Fruit fly (Drosophila melanogaster) whole organism, wandering third instar larva: ENCODE measurements around the gene Ctr1B.

ENCODE experiments used
- Abd-B ChIP-seq: fragments of >200 bp; optimal IDR thresholded peaks from 2 replicates; lab custom pipeline; 2017; ENCODE audit warnings: missing biosample characterization, missing genetic modification characterization
- CG32264 ChIP-seq: fragments of 200-800 bp; sonication (Bioruptor generic); optimal IDR thresholded peaks from 2 replicates; lab custom pipeline; 2016; ENCODE audit warnings: missing biosample characterization, missing genetic modification characterization
- CG9705 ChIP-seq: fragments of 200-800 bp; sonication (Bioruptor generic); optimal IDR thresholded peaks from 2 replicates; lab custom pipeline; 2018; ENCODE audit warnings: missing biosample characterization, mild to moderate bottlenecking, missing genetic modification characterization
- Dif ChIP-seq: fragments of 200-275, 200-300 bp; sonication (Bioruptor generic); optimal IDR thresholded peaks from 2 replicates; lab custom pipeline; 2018; ENCODE audit warnings: missing biosample characterization, missing genetic modification characterization; ENCODE audit not compliant: partially characterized antibody
- GATAd ChIP-seq: sonication (Bioruptor generic); optimal IDR thresholded peaks from 2 replicates; lab custom pipeline; 2016; ENCODE audit warnings: missing biosample characterization, missing genetic modification characterization
- HLH106 ChIP-seq: fragments of 200-800 bp; optimal IDR thresholded peaks from 3 replicates; lab custom pipeline; 2019; ENCODE audit warnings: missing biosample characterization, mild to moderate bottlenecking, missing genetic modification characterization, moderate library complexity
- Hr78 ChIP-seq: fragments of >200 bp; optimal IDR thresholded peaks from 2 replicates; lab custom pipeline; 2017; ENCODE audit warnings: missing biosample characterization, missing genetic modification characterization
- Jra ChIP-seq: sonication (Bioruptor generic); optimal IDR thresholded peaks from 2 replicates; lab custom pipeline; 2016; ENCODE audit warnings: missing biosample characterization, missing genetic modification characterization
- Mio ChIP-seq: sonication (Bioruptor generic); optimal IDR thresholded peaks from 2 replicates; lab custom pipeline; 2016; ENCODE audit warnings: missing biosample characterization, missing genetic modification characterization
- Myc ChIP-seq: fragments of >200 bp; optimal IDR thresholded peaks from 2 replicates; lab custom pipeline; 2017
- N ChIP-seq: fragments of >200 bp; optimal IDR thresholded peaks from 2 replicates; lab custom pipeline; 2018; ENCODE audit warnings: missing biosample characterization, missing external identifiers, missing genetic modification characterization
- OdsH ChIP-seq: fragments of 200-800 bp; sonication (Bioruptor generic); optimal IDR thresholded peaks from 2 replicates; lab custom pipeline; 2016; ENCODE audit warnings: missing biosample characterization, mild to moderate bottlenecking, missing genetic modification characterization
- Rel ChIP-seq, 2 experiments: fragments of 200-800 bp; sonication (Bioruptor generic) in 1 of 2; optimal IDR thresholded peaks; 2 replicates in 1 of 2; 3 replicates in 1 of 2; lab custom pipeline; 2016 to 2019; ENCODE audit warnings: mild to moderate bottlenecking in 2 of 2, missing biosample characterization in 2 of 2, missing genetic modification characterization in 2 of 2, moderate library complexity in 1 of 2
- Sp1 ChIP-seq: fragments of 200-800 bp; sonication (Bioruptor generic); optimal IDR thresholded peaks from 3 replicates; lab custom pipeline; 2019; ENCODE audit warnings: missing biosample characterization, mild to moderate bottlenecking, missing genetic modification characterization, moderate library complexity
- Vsx2 ChIP-seq: fragments of 200-300, 225-300 bp; sonication (Bioruptor generic); optimal IDR thresholded peaks from 2 replicates; lab custom pipeline; 2018; ENCODE audit warnings: missing biosample characterization, missing genetic modification characterization; ENCODE audit not compliant: partially characterized antibody
- br ChIP-seq: fragments of 200-800 bp; sonication (Bioruptor generic); optimal IDR thresholded peaks from 2 replicates; lab custom pipeline; 2016; ENCODE audit warnings: missing biosample characterization, missing genetic modification characterization
- brk ChIP-seq: fragments of 200-800 bp; sonication (Bioruptor generic); optimal IDR thresholded peaks from 2 replicates; lab custom pipeline; 2016; ENCODE audit warnings: missing biosample characterization, mild to moderate bottlenecking, missing genetic modification characterization
- dl ChIP-seq, 2 experiments: fragments of 175-275, 200-275 bp in 1 of 2; fragments of 200-275 bp in 1 of 2; sonication (Bioruptor generic); optimal IDR thresholded peaks; lab custom pipeline; 2018; ENCODE audit warnings: mild to moderate bottlenecking in 2 of 2, missing biosample characterization in 2 of 2, missing genetic modification characterization in 2 of 2, moderate library complexity in 2 of 2; ENCODE audit not compliant: partially characterized antibody in 2 of 2, insufficient read depth in 1 of 2
- dmrt93B ChIP-seq: fragments of 200-800 bp; sonication (Bioruptor generic); optimal IDR thresholded peaks from 2 replicates; lab custom pipeline; 2018; ENCODE audit warnings: missing biosample characterization, mild to moderate bottlenecking, missing genetic modification characterization
- ey ChIP-seq: fragments of 200-800 bp; sonication (Bioruptor generic); optimal IDR thresholded peaks from 2 replicates; lab custom pipeline; 2016; ENCODE audit warnings: missing biosample characterization, missing genetic modification characterization
- foxo ChIP-seq, 2 experiments: fragments of 200-800 bp; sonication (Bioruptor generic); optimal IDR thresholded peaks; 2 replicates in 1 of 2; 3 replicates in 1 of 2; lab custom pipeline; 2016 to 2017; ENCODE audit warnings: missing biosample characterization in 2 of 2, missing genetic modification characterization in 2 of 2
- fru ChIP-seq: fragments of 200-800 bp; sonication (Bioruptor generic); optimal IDR thresholded peaks from 3 replicates; lab custom pipeline; 2016; ENCODE audit warnings: missing biosample characterization, mild to moderate bottlenecking, missing genetic modification characterization
- h ChIP-seq: fragments of 200-800 bp; sonication (Bioruptor generic); optimal IDR thresholded peaks from 3 replicates; lab custom pipeline; 2016; ENCODE audit warnings: missing biosample characterization, mild to moderate bottlenecking, missing genetic modification characterization
- jim ChIP-seq: fragments of 175-275, 200-325 bp; sonication (Bioruptor generic); optimal IDR thresholded peaks from 2 replicates; lab custom pipeline; 2016; ENCODE audit warnings: missing biosample characterization, mild to moderate bottlenecking, missing genetic modification characterization
- lola ChIP-seq: fragments of >200 bp; optimal IDR thresholded peaks from 2 replicates; lab custom pipeline; 2017; ENCODE audit warnings: missing biosample characterization, missing genetic modification characterization
- pan ChIP-seq: fragments of >200 bp; optimal IDR thresholded peaks from 2 replicates; lab custom pipeline; 2017
- psq ChIP-seq: fragments of 200-800 bp; sonication (Bioruptor generic); optimal IDR thresholded peaks from 3 replicates; lab custom pipeline; 2017; ENCODE audit warnings: missing biosample characterization, mild to moderate bottlenecking, missing genetic modification characterization, moderate library complexity
- rgr ChIP-seq: fragments of 200-800 bp; sonication (Bioruptor generic); optimal IDR thresholded peaks from 3 replicates; lab custom pipeline; 2016; ENCODE audit warnings: missing biosample characterization, mild to moderate bottlenecking, missing genetic modification characterization
- sage ChIP-seq: fragments of 200-800 bp; sonication (Bioruptor generic); optimal IDR thresholded peaks from 2 replicates; lab custom pipeline; 2016; ENCODE audit warnings: missing biosample characterization, mild to moderate bottlenecking, missing genetic modification characterization
- sv ChIP-seq: fragments of 200-800 bp; sonication (Bioruptor generic); optimal IDR thresholded peaks from 3 replicates; lab custom pipeline; 2016; ENCODE audit warnings: missing biosample characterization, missing genetic modification characterization
- tai ChIP-seq: sonication (Bioruptor generic); optimal IDR thresholded peaks from 2 replicates; lab custom pipeline; 2016; ENCODE audit warnings: missing biosample characterization, missing genetic modification characterization
- usp ChIP-seq: fragments of >200 bp; optimal IDR thresholded peaks from 2 replicates; lab custom pipeline; 2017; ENCODE audit warnings: missing biosample characterization, missing genetic modification characterization
- woc ChIP-seq: sonication (Bioruptor generic); optimal IDR thresholded peaks from 2 replicates; lab custom pipeline; 2016; ENCODE audit warnings: missing biosample characterization, mild to moderate bottlenecking, missing genetic modification characterization

The Ctr1B gene

dm6 chr3R:8279970-8280369 is 37.4 kb upstream of the Ctr1B start:
- no peak for TF ChIP-seq Vsx2 (GFP tag; lab: Kevin White, UChicago)
- no peak for TF ChIP-seq woc
- no peak for TF ChIP-seq Myc
- TF ChIP-seq lola (GFP tag; lab: Kevin White, UChicago), result no peak
- peak; percentile 20 for TF ChIP-seq Dif (GFP tag; lab: Kevin White, UChicago)
- TF ChIP-seq Rel (GFP tag; optimal IDR thresholded peaks at IDR 0.05; lab: Kevin White, UChicago), result no peak
- TF ChIP-seq Rel (tag; optimal IDR thresholded peaks at IDR 0.05; lab: Kevin White, UChicago), result peak; percentile 38
- no peak for TF ChIP-seq rgr
- peak; percentile 43 for TF ChIP-seq HLH106 (tag; lab: Kevin White, UChicago)
- no peak for TF ChIP-seq CG9705
- TF ChIP-seq fru, result no peak
- no peak for TF ChIP-seq ey (GFP tag; lab: Kevin White, UChicago)
- TF ChIP-seq foxo (GFP tag; optimal IDR thresholded peaks at IDR 0.05; lab: Kevin White, UChicago), result peak in 1 of 2 experiments; percentile 22
- no peak for TF ChIP-seq sage (GFP tag; lab: Kevin White, UChicago)
- no peak for TF ChIP-seq sv (GFP tag; lab: Kevin White, UChicago)
- TF ChIP-seq usp (GFP tag; lab: Kevin White, UChicago), result no peak
- no peak for TF ChIP-seq pan
- TF ChIP-seq Sp1 (GFP tag; lab: Kevin White, UChicago), result peak; percentile 19
- no peak for TF ChIP-seq dl (GFP tag; optimal IDR thresholded peaks at IDR 0.05; lab: Kevin White, UChicago; ENCODE audit: insufficient read depth in 1 of 2, partially characterized antibody in 2 of 2)

dm6 chr3R:8282727-8283126 is 34.7 kb upstream of the Ctr1B start:
- TF ChIP-seq br (peak; percentile 24), N (no peak), foxo (GFP tag; optimal IDR thresholded peaks at IDR 0.05; lab: Kevin White, UChicago) (peak in 1 of 2 experiments; percentile 38), psq (GFP tag; lab: Kevin White, UChicago) (peak; percentile 4), Jra (GFP tag; lab: Kevin White, UChicago) (no peak), woc (peak; percentile 44), lola (GFP tag; lab: Kevin White, UChicago) (no peak), sv (GFP tag; lab: Kevin White, UChicago) (no peak), rgr (peak; percentile 46), OdsH (GFP tag; lab: Kevin White, UChicago) (peak; percentile 27), HLH106 (tag; lab: Kevin White, UChicago) (peak; percentile 51), fru (peak; percentile 39), ey (GFP tag; lab: Kevin White, UChicago) (peak; percentile 48), tai (GFP tag; lab: Kevin White, UChicago) (no peak), Sp1 (GFP tag; lab: Kevin White, UChicago) (peak; percentile 44), h (GFP tag; lab: Kevin White, UChicago) (peak; percentile 51)

dm6 chr3R:8284234-8284633 is 33.2 kb upstream of the Ctr1B start:
- TF ChIP-seq woc (no peak), Dif (GFP tag; lab: Kevin White, UChicago) (no peak), foxo (GFP tag; optimal IDR thresholded peaks at IDR 0.05; lab: Kevin White, UChicago) (no peak), fru (no peak), HLH106 (tag; lab: Kevin White, UChicago) (no peak), GATAd (no peak), Abd-B (GFP tag; lab: Kevin White, UChicago) (no peak), jim (no peak), dmrt93B (GFP tag; lab: Kevin White, UChicago) (no peak), brk (no peak), pan (no peak), rgr (no peak), br (no peak), Vsx2 (GFP tag; lab: Kevin White, UChicago) (no peak), Jra (GFP tag; lab: Kevin White, UChicago) (no peak), lola (GFP tag; lab: Kevin White, UChicago) (no peak), Rel (GFP tag; optimal IDR thresholded peaks at IDR 0.05; lab: Kevin White, UChicago) (no peak), Rel (tag; optimal IDR thresholded peaks at IDR 0.05; lab: Kevin White, UChicago) (no peak), N (no peak), Myc (no peak), sage (GFP tag; lab: Kevin White, UChicago) (no peak)

- TF ChIP-seq Hr78 (GFP tag; lab: Kevin White, UChicago) (no peak), h (GFP tag; lab: Kevin White, UChicago) (no peak), usp (GFP tag; lab: Kevin White, UChicago) (no peak), Abd-B (GFP tag; lab: Kevin White, UChicago) (no peak), woc (no peak), CG32264 (GFP tag; lab: Kevin White, UChicago) (no peak), tai (GFP tag; lab: Kevin White, UChicago) (no peak), fru (no peak), Mio (GFP tag; lab: Kevin White, UChicago) (no peak), rgr (no peak)
Observed at dm6 chr3R:8285727-8286344, 31.6 kb upstream of the Ctr1B start.
